Worm (Caenorhabditis elegans) whole organism, L2 larva: ENCODE measurements around the gene wdr-48.

ENCODE experiments used
- C34F6.9 ChIP-seq: fragments of 150-350 bp; optimal IDR thresholded peaks from 2 replicates; lab custom pipeline; 2014; ENCODE audit warnings: missing biosample characterization, missing genetic modification characterization
- Y55F3AM.14 ChIP-seq: fragments of 200-800 bp; sonication (Bioruptor generic); optimal IDR thresholded peaks from 2 replicates; lab custom pipeline; 2018; ENCODE audit warnings: mild to moderate bottlenecking, missing genetic modification characterization, missing compliant biosample characterization
- ama-1 ChIP-seq: fragments of 150-350 bp; optimal IDR thresholded peaks from 2 replicates; lab custom pipeline; 2018; ENCODE audit warnings: inconsistent platforms
- elt-3 ChIP-seq: sonication (generic microtip); optimal IDR thresholded peaks from 2 replicates; lab custom pipeline; 2017; ENCODE audit warnings: missing biosample characterization, missing genetic modification characterization
- nhr-12 ChIP-seq: fragments of 150-350 bp; optimal IDR thresholded peaks from 2 replicates; lab custom pipeline; 2014; ENCODE audit warnings: missing biosample characterization, missing genetic modification characterization
- skn-1 ChIP-seq: sonication (generic microtip); optimal IDR thresholded peaks from 2 replicates; lab custom pipeline; 2017; ENCODE audit warnings: missing biosample characterization, missing genetic modification characterization
- unc-62 ChIP-seq: fragments of 150-350 bp; optimal IDR thresholded peaks from 2 replicates; lab custom pipeline; 2014; ENCODE audit warnings: missing biosample characterization, missing genetic modification reagents, missing genetic modification characterization
- zag-1 ChIP-seq: fragments of 150-350 bp; optimal IDR thresholded peaks from 2 replicates; lab custom pipeline; 2014; ENCODE audit warnings: missing biosample characterization, missing genetic modification characterization
- ztf-11 ChIP-seq: sonication (generic microtip); optimal IDR thresholded peaks from 2 replicates; lab custom pipeline; 2017; ENCODE audit warnings: missing biosample characterization, missing genetic modification characterization

DNA sequence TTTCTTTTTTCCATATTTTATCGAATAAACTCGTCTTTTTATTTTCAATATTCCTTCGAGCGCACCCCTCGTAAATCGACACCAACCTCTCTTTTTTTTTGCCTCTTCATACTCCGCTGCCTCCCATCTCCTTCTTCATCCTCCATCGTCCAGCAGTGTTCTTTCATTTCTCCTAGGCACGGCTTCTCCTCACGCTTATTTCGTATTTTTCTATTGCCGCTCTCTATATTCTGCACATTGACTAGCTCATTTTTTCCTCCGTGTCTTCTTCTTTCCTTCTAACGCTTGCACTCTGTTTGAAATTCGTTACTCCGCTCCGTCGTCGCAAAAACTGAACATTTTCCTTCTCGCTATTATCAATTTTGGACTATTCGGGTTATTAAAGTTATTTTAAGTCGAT, 23.3 kb upstream of the wdr-48 start:
- TF ChIP-seq nhr-12 (tag; lab: Kevin White, UChicago) (no peak), unc-62 (no peak), ama-1 (no peak), skn-1 (no peak), ztf-11 (tag; lab: Kevin White, UChicago) (no peak), elt-3 (tag; lab: Kevin White, UChicago) (no peak), C34F6.9 (tag; lab: Kevin White, UChicago) (peak; percentile 45), zag-1 (tag; lab: Kevin White, UChicago) (no peak), Y55F3AM.14 (GFP tag; lab: Kevin White, UChicago) (no peak)
